Worm (Caenorhabditis elegans): ENCODE measurements around the gene F28D1.6.
A peak's percentile ranks its signal among the peaks of the same experiment; 100 is the strongest.

DNA sequence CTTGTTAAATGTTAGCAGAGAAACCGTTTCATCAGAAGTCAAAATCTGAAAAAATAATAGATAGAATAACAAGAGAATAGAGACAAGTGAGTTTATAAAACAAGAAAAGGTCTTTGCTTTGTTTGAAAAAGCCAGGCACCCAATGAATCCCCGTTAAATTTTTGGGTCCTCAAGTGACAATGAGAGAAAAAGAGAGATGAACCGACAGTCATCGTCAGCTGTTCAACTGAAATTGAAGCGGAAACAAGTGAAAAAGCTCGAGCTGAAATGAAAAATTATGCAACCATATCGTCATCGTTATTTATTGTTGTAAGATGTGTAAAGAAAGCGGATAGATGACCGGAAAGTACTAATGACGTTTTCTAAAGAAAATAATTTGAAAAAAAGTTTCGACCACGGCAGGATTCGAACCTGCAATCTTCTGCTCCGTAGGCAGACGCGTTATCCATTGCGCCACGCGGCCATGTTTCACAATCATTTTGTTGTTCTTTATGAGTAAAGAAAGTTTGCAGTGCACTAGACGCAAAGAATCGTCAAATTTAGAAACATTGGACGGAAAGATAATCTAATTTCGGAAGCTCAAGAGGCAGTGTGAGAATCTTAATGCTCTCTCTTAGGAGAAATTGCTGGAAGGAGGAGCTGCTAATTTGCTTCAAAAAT is 32.7 kb upstream of the F28D1.6 start, which contains the start of gene F08G5.3:
- TF ChIP-seq T23F11.4 (GFP tag; optimal IDR thresholded peaks at IDR 0.05) (peak; percentile 27), ama-1 (optimal IDR thresholded peaks at IDR 0.05) (no peak), elt-2 (tag; optimal IDR thresholded peaks at IDR 0.05) (peak; percentile 58), lim-6 (tag; optimal IDR thresholded peaks at IDR 0.05) (no peak), K09A11.1 (tag; optimal IDR thresholded peaks at IDR 0.05; ENCODE audit: insufficient read depth) (no peak), ets-4 (tag; optimal IDR thresholded peaks at IDR 0.05) (no peak), tbx-7 (tag; optimal IDR thresholded peaks at IDR 0.05) (no peak), pat-9 (tag; optimal IDR thresholded peaks at IDR 0.05) (no peak), ceh-14 (tag; optimal IDR thresholded peaks at IDR 0.05) (peak; percentile 13), hlh-8 (tag; optimal IDR thresholded peaks at IDR 0.05) (no peak), C08G9.2 (tag; optimal IDR thresholded peaks at IDR 0.05) (no peak), pha-4 (tag; optimal IDR thresholded peaks at IDR 0.05) (no peak)
